Worm (Caenorhabditis elegans) whole organism, L1 larva: ENCODE data around the gene str-14.

ENCODE experiments used
- Y116A8C.19 ChIP-seq: sonication (generic microtip); optimal IDR thresholded peaks from 2 replicates; lab custom pipeline; 2016; ENCODE audit warnings: missing compliant biosample characterization, missing genetic modification characterization, borderline replicate concordance
- alr-1 ChIP-seq: fragments of 200-800 bp; sonication (Bioruptor generic); optimal IDR thresholded peaks from 2 replicates; lab custom pipeline; 2018; ENCODE audit warnings: borderline replicate concordance, mild to moderate bottlenecking, missing genetic modification characterization, missing compliant biosample characterization
- aly-2 ChIP-seq: fragments of 150-350 bp; optimal IDR thresholded peaks from 2 replicates; lab custom pipeline; 2014; ENCODE audit warnings: missing biosample characterization, missing genetic modification characterization
- blmp-1 ChIP-seq: fragments of 150-350 bp; optimal IDR thresholded peaks from 2 replicates; lab custom pipeline; 2014; ENCODE audit warnings: missing biosample characterization, missing genetic modification characterization
- ceh-63 ChIP-seq: fragments of 200-800 bp; sonication (Bioruptor generic); optimal IDR thresholded peaks from 2 replicates; lab custom pipeline; 2018; ENCODE audit warnings: mild to moderate bottlenecking, missing genetic modification characterization, missing compliant biosample characterization
- ceh-8 ChIP-seq: fragments of 200-800 bp; sonication (Bioruptor generic); optimal IDR thresholded peaks from 2 replicates; lab custom pipeline; 2018; ENCODE audit warnings: mild to moderate bottlenecking, missing genetic modification characterization, moderate library complexity, missing compliant biosample characterization
- ceh-82 ChIP-seq, 3 experiments: fragments of 150-350 bp in 1 of 3; sonication (generic microtip) in 2 of 3; optimal IDR thresholded peaks; 2 replicates each; lab custom pipeline; 2014 to 2017; ENCODE audit warnings: missing biosample characterization in 3 of 3, missing genetic modification characterization in 3 of 3
- dpl-1 ChIP-seq, 3 experiments: fragments of 150-350 bp in 2 of 3; sonication (generic microtip) in 1 of 3; optimal IDR thresholded peaks; 2 replicates each; lab custom pipeline; 2014 to 2017; ENCODE audit warnings: missing biosample characterization in 3 of 3, missing genetic modification characterization in 3 of 3, missing genetic modification reagents in 3 of 3
- dsc-1 ChIP-seq: sonication (generic microtip); optimal IDR thresholded peaks from 2 replicates; lab custom pipeline; 2016; ENCODE audit warnings: mild to moderate bottlenecking, missing genetic modification characterization, missing compliant biosample characterization
- efl-1 ChIP-seq, 4 experiments: fragments of 150-350 bp; optimal IDR thresholded peaks in 3 of 4; peaks in 1 of 4; 1 replicate in 1 of 4; 2 replicates in 3 of 4; lab custom pipeline; 2014; ENCODE audit warnings: missing biosample characterization in 2 of 4, missing genetic modification characterization in 2 of 4, missing genetic modification reagents in 2 of 4
- efl-3 ChIP-seq: fragments of 200-800 bp; sonication (Bioruptor generic); optimal IDR thresholded peaks from 2 replicates; lab custom pipeline; 2018; ENCODE audit warnings: mild to moderate bottlenecking, missing genetic modification characterization, missing compliant biosample characterization
- fkh-4 ChIP-seq: sonication (generic microtip); optimal IDR thresholded peaks from 2 replicates; lab custom pipeline; 2016; ENCODE audit warnings: missing compliant biosample characterization, missing genetic modification characterization, borderline replicate concordance
- fkh-8 ChIP-seq: sonication (generic microtip); optimal IDR thresholded peaks from 2 replicates; lab custom pipeline; 2016; ENCODE audit warnings: mild to moderate bottlenecking, missing genetic modification characterization, missing compliant biosample characterization
- fos-1 ChIP-seq: fragments of 150-350 bp; optimal IDR thresholded peaks from 2 replicates; lab custom pipeline; 2014; ENCODE audit warnings: missing biosample characterization, missing genetic modification characterization
- grh-1 ChIP-seq: fragments of 200-800 bp; sonication (Bioruptor generic); IDR thresholded peaks from 2 replicates; pipeline ENCODE4 v1.3.6; 2022; ENCODE audit warnings: missing genetic modification reagents, missing genetic modification characterization, missing compliant biosample characterization
- hpl-2 ChIP-seq: fragments of 150-350 bp; optimal IDR thresholded peaks from 2 replicates; lab custom pipeline; 2014; ENCODE audit warnings: missing biosample characterization, missing genetic modification reagents, missing genetic modification characterization
- irx-1 ChIP-seq: sonication (generic microtip); optimal IDR thresholded peaks from 2 replicates; lab custom pipeline; 2016; ENCODE audit warnings: missing genetic modification characterization, missing compliant biosample characterization
- jun-1 ChIP-seq: fragments of 150-350 bp; optimal IDR thresholded peaks from 2 replicates; lab custom pipeline; 2014; ENCODE audit warnings: missing biosample characterization, missing genetic modification reagents, missing genetic modification characterization
- lin-13 ChIP-seq: fragments of 150-350 bp; optimal IDR thresholded peaks from 2 replicates; lab custom pipeline; 2014; ENCODE audit warnings: missing biosample characterization, missing genetic modification reagents, missing genetic modification characterization
- lin-14 ChIP-seq: fragments of 200-800 bp; sonication (Bioruptor generic); optimal IDR thresholded peaks from 2 replicates; lab custom pipeline; 2018; ENCODE audit warnings: mild to moderate bottlenecking, missing genetic modification characterization, moderate library complexity, missing compliant biosample characterization
- lin-35 ChIP-seq, 2 experiments: fragments of 150-350 bp; optimal IDR thresholded peaks; 2 replicates each; lab custom pipeline; 2014; ENCODE audit warnings: missing biosample characterization in 2 of 2, missing genetic modification characterization in 2 of 2, missing genetic modification reagents in 2 of 2
- lir-3 ChIP-seq: sonication (generic microtip); optimal IDR thresholded peaks from 2 replicates; lab custom pipeline; 2016; ENCODE audit warnings: mild to moderate bottlenecking, missing genetic modification characterization, moderate library complexity, missing compliant biosample characterization; ENCODE audit not compliant: poor library complexity
- mab-9 ChIP-seq: fragments of 200-800 bp; sonication (Bioruptor generic); IDR thresholded peaks from 2 replicates; pipeline ENCODE4 v1.3.6; 2022; ENCODE audit warnings: missing genetic modification reagents, missing genetic modification characterization, missing compliant biosample characterization
- mdl-1 ChIP-seq, 2 experiments: fragments of 150-350 bp; optimal IDR thresholded peaks; 2 replicates each; lab custom pipeline; 2014 to 2017; ENCODE audit warnings: missing biosample characterization in 2 of 2, missing genetic modification characterization in 2 of 2, inconsistent platforms in 1 of 2
- mep-1 ChIP-seq: fragments of 150-350 bp; optimal IDR thresholded peaks from 2 replicates; lab custom pipeline; 2014; ENCODE audit warnings: missing biosample characterization, missing genetic modification characterization
- nhr-11 ChIP-seq: fragments of 150-350 bp; optimal IDR thresholded peaks from 2 replicates; lab custom pipeline; 2014; ENCODE audit warnings: missing biosample characterization, missing genetic modification characterization
- nhr-12 ChIP-seq: sonication (generic microtip); optimal IDR thresholded peaks from 2 replicates; lab custom pipeline; 2017; ENCODE audit warnings: missing biosample characterization, missing genetic modification characterization
- nhr-20 ChIP-seq: sonication (generic microtip); optimal IDR thresholded peaks from 2 replicates; lab custom pipeline; 2016; ENCODE audit warnings: mild to moderate bottlenecking, missing genetic modification characterization, missing compliant biosample characterization
- nhr-237 ChIP-seq: fragments of 150-350 bp; optimal IDR thresholded peaks from 2 replicates; lab custom pipeline; 2014; ENCODE audit warnings: missing biosample characterization, missing genetic modification characterization
- nhr-47 ChIP-seq: sonication (generic microtip); optimal IDR thresholded peaks from 2 replicates; lab custom pipeline; 2016; ENCODE audit warnings: mild to moderate bottlenecking, missing genetic modification characterization, moderate library complexity, missing compliant biosample characterization
- nhr-71 ChIP-seq: sonication (generic microtip); optimal IDR thresholded peaks from 2 replicates; lab custom pipeline; 2016; ENCODE audit warnings: mild to moderate bottlenecking, missing genetic modification characterization, moderate library complexity, missing compliant biosample characterization
- nhr-76 ChIP-seq: sonication (generic microtip); optimal IDR thresholded peaks from 2 replicates; lab custom pipeline; 2017; ENCODE audit warnings: missing biosample characterization, missing genetic modification characterization
- nhr-77 ChIP-seq: fragments of 150-350 bp; optimal IDR thresholded peaks from 2 replicates; lab custom pipeline; 2014; ENCODE audit warnings: missing biosample characterization, missing genetic modification characterization
- pax-3 ChIP-seq: fragments of 200-800 bp; sonication (Bioruptor generic); optimal IDR thresholded peaks from 2 replicates; lab custom pipeline; 2018; ENCODE audit warnings: mild to moderate bottlenecking, missing genetic modification characterization, moderate library complexity, missing compliant biosample characterization
- pqm-1 ChIP-seq: sonication (generic microtip); optimal IDR thresholded peaks from 3 replicates; lab custom pipeline; 2017; ENCODE audit warnings: missing biosample characterization, missing genetic modification characterization
- sox-4 ChIP-seq: sonication (generic microtip); optimal IDR thresholded peaks from 2 replicates; lab custom pipeline; 2016; ENCODE audit warnings: missing genetic modification characterization, missing compliant biosample characterization
- sup-37 ChIP-seq: fragments of 200-800 bp; sonication (Bioruptor generic); optimal IDR thresholded peaks from 2 replicates; lab custom pipeline; 2018; ENCODE audit warnings: mild to moderate bottlenecking, missing genetic modification characterization, missing compliant biosample characterization
- swsn-7 ChIP-seq: sonication (generic microtip); optimal IDR thresholded peaks from 2 replicates; lab custom pipeline; 2016; ENCODE audit warnings: missing genetic modification characterization, missing compliant biosample characterization
- tlp-1 ChIP-seq: fragments of 150-350 bp; optimal IDR thresholded peaks from 2 replicates; lab custom pipeline; 2014; ENCODE audit warnings: missing biosample characterization, missing genetic modification characterization
- unc-30 ChIP-seq: sonication (generic microtip); optimal IDR thresholded peaks from 2 replicates; lab custom pipeline; 2017; ENCODE audit warnings: missing biosample characterization, missing genetic modification characterization
- unc-62 ChIP-seq: fragments of 150-350 bp; optimal IDR thresholded peaks from 2 replicates; lab custom pipeline; 2014; ENCODE audit warnings: missing biosample characterization, missing genetic modification reagents, missing genetic modification characterization
- unc-86 ChIP-seq: sonication (generic microtip); optimal IDR thresholded peaks from 2 replicates; lab custom pipeline; 2016; ENCODE audit warnings: missing genetic modification characterization, missing compliant biosample characterization
- xbp-1 ChIP-seq: sonication (generic microtip); optimal IDR thresholded peaks from 2 replicates; lab custom pipeline; 2016; ENCODE audit warnings: missing genetic modification characterization, missing compliant biosample characterization
- zag-1 ChIP-seq: fragments of 150-350 bp; optimal IDR thresholded peaks from 2 replicates; lab custom pipeline; 2014; ENCODE audit warnings: missing biosample characterization, missing genetic modification characterization
- ztf-11 ChIP-seq, 2 experiments: sonication (generic microtip); optimal IDR thresholded peaks; 2 replicates each; lab custom pipeline; 2016 to 2017; ENCODE audit warnings: missing genetic modification characterization in 2 of 2, missing biosample characterization in 1 of 2, missing compliant biosample characterization in 1 of 2
- ztf-4 ChIP-seq: fragments of 150-350 bp; optimal IDR thresholded peaks from 2 replicates; lab custom pipeline; 2014; ENCODE audit warnings: missing biosample characterization, missing genetic modification characterization

The str-14 gene

DNA sequence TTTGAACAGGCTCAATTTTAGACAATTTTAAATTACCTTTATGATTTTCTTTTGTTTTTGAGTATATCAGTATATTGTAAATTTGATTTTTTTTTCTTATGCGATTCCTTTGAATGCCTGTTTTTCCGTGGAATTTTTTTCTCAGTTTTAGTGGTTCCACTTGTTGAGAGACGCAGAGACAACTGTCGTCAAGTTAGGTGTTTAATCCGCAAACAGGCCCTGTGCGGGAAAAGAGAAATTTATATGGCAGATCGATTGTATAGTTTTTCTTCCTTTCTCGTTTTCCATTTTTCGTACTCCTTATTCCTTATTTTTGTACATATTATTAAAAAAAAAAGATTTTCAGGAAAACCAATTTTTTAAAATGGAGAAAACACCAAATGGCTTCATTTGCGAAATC, 44.0 kb upstream of the str-14 start, which contains the start of gene F36D3.1 (continued):
- TF ChIP-seq dsc-1 (tag; lab: Kevin White, UChicago), result peak; percentile 15
- TF ChIP-seq alr-1 (tag; lab: Kevin White, UChicago), result no peak
- no peak for TF ChIP-seq grh-1
- peak; percentile 17 to 49 (median 28) for TF ChIP-seq ceh-82 (tag; optimal IDR thresholded peaks at IDR 0.05; lab: Kevin White, UChicago)
- TF ChIP-seq lir-3 (tag; lab: Kevin White, UChicago), result no peak
- TF ChIP-seq nhr-11 (tag; lab: Kevin White, UChicago), result no peak
- no peak for TF ChIP-seq sox-4 (tag; lab: Kevin White, UChicago)
- TF ChIP-seq mdl-1 (tag; optimal IDR thresholded peaks at IDR 0.05; lab: Kevin White, UChicago), result no peak
- no peak for TF ChIP-seq fkh-4 (tag; lab: Kevin White, UChicago)
- no peak for TF ChIP-seq hpl-2 (GFP tag; lab: Kevin White, UChicago)
- TF ChIP-seq dpl-1 (GFP tag; optimal IDR thresholded peaks at IDR 0.05; lab: Kevin White, UChicago), result peak; percentile 83 to 90 (median 85)
- no peak for TF ChIP-seq ceh-8
- no peak for TF ChIP-seq zag-1 (tag; lab: Kevin White, UChicago)
- no peak for TF ChIP-seq unc-30
- TF ChIP-seq pax-3, result no peak
- TF ChIP-seq xbp-1 (tag; lab: Kevin White, UChicago), result peak; percentile 39
- no peak for TF ChIP-seq jun-1 (tag; lab: Kevin White, UChicago)
- no peak for TF ChIP-seq pqm-1 (tag; lab: Kevin White, UChicago)
- TF ChIP-seq unc-62 (GFP tag; lab: Kevin White, UChicago), result no peak
- no peak for TF ChIP-seq fos-1 (tag; lab: Kevin White, UChicago)
- TF ChIP-seq ceh-63 (GFP tag; lab: Kevin White, UChicago), result no peak
- peak; percentile 71 for TF ChIP-seq blmp-1 (tag; lab: Kevin White, UChicago)
- TF ChIP-seq nhr-12 (tag; lab: Kevin White, UChicago), result no peak
- no peak for TF ChIP-seq irx-1
- TF ChIP-seq lin-14, result peak; percentile 42
- TF ChIP-seq Y116A8C.19 (tag; lab: Kevin White, UChicago), result no peak
- TF ChIP-seq nhr-47 (tag; lab: Kevin White, UChicago), result peak; percentile 58
- TF ChIP-seq nhr-77 (tag; lab: Kevin White, UChicago), result no peak
- TF ChIP-seq lin-35 (GFP tag; optimal IDR thresholded peaks at IDR 0.05; lab: Kevin White, UChicago), result peak; percentile 78 to 92
- TF ChIP-seq efl-1 (optimal IDR thresholded peaks at IDR 0.05; lab: Kevin White, UChicago), result peak; percentile 91 to 92
- peak; percentile 88 to 99 for TF ChIP-seq efl-1 (GFP tag; optimal IDR thresholded peaks at IDR 0.05 in 1 of 2; lab: Kevin White, UChicago)
- TF ChIP-seq ztf-4 (tag; lab: Kevin White, UChicago), result no peak
- TF ChIP-seq nhr-76 (tag; lab: Kevin White, UChicago), result no peak
- no peak for TF ChIP-seq sup-37 (GFP tag; lab: Kevin White, UChicago)
- TF ChIP-seq efl-3 (GFP tag; lab: Kevin White, UChicago), result no peak
- no peak for TF ChIP-seq nhr-71 (tag; lab: Kevin White, UChicago)
- no peak for TF ChIP-seq mab-9
- TF ChIP-seq nhr-237 (tag; lab: Kevin White, UChicago), result no peak
- TF ChIP-seq tlp-1 (tag; lab: Kevin White, UChicago), result no peak
- TF ChIP-seq lin-13 (GFP tag; lab: Kevin White, UChicago), result peak; percentile 45
- peak; percentile 68 for TF ChIP-seq mep-1
- peak; percentile 54 for TF ChIP-seq swsn-7 (tag; lab: Kevin White, UChicago)
- peak; percentile 7 for TF ChIP-seq unc-86 (tag; lab: Kevin White, UChicago)
- no peak for TF ChIP-seq ztf-11 (tag; optimal IDR thresholded peaks at IDR 0.05; lab: Kevin White, UChicago)
- TF ChIP-seq aly-2 (tag; lab: Kevin White, UChicago), result no peak
- no peak for TF ChIP-seq fkh-8
- peak; percentile 22 for TF ChIP-seq nhr-20 (tag; lab: Kevin White, UChicago)
